Worm (Caenorhabditis elegans) whole organism, L4/young adult: ENCODE results near the gene T27E4.5.

Experiments used
- W03F9.2 ChIP-seq: fragments of 150-350 bp; optimal IDR thresholded peaks from 2 replicates; lab custom pipeline; 2014; ENCODE audit warnings: missing biosample characterization, missing genetic modification characterization
- dao-5 ChIP-seq: sonication (generic microtip); optimal IDR thresholded peaks from 2 replicates; lab custom pipeline; 2016; ENCODE audit warnings: missing genotype, missing genetic modification characterization, moderate library complexity, missing compliant biosample characterization

- TF ChIP-seq dao-5 (no peak), W03F9.2 (tag; lab: Kevin White, UChicago) (no peak)
Measured at ce11 chrV:9096674-9097073, 27.1 kb upstream of the T27E4.5 start.
